Fruit fly (Drosophila melanogaster) whole organism, pupa: ENCODE data around the gene blot.

Experiments
- CG10348 ChIP-seq: fragments of 200-800 bp; sonication (Bioruptor generic); IDR thresholded peaks from 2 replicates; pipeline ENCODE4 v1.3.6; 2022; ENCODE audit warnings: missing biosample characterization, missing genetic modification characterization
- CG12605 ChIP-seq: fragments of 200-800 bp; sonication (Bioruptor generic); IDR thresholded peaks from 2 replicates; pipeline ENCODE4 v1.3.6; 2022; ENCODE audit warnings: missing biosample characterization, missing genetic modification characterization
- CG13204 ChIP-seq: fragments of 200-800 bp; sonication (Bioruptor generic); optimal IDR thresholded peaks from 2 replicates; lab custom pipeline; 2018; ENCODE audit warnings: missing biosample characterization, mild to moderate bottlenecking, missing genetic modification characterization, moderate library complexity
- CG14655 ChIP-seq: fragments of 200-800 bp; sonication (Bioruptor generic); optimal IDR thresholded peaks from 3 replicates; lab custom pipeline; 2017; ENCODE audit warnings: mild to moderate bottlenecking, missing biosample characterization, missing genetic modification reagents, missing genetic modification characterization
- CG15710 ChIP-seq: fragments of 200-800 bp; sonication (Bioruptor generic); optimal IDR thresholded peaks from 2 replicates; lab custom pipeline; 2018; ENCODE audit warnings: missing biosample characterization, mild to moderate bottlenecking, missing genetic modification characterization, moderate library complexity
- CG17806 ChIP-seq: fragments of 200-800 bp; sonication (Bioruptor generic); optimal IDR thresholded peaks from 2 replicates; lab custom pipeline; 2018; ENCODE audit warnings: missing biosample characterization, mild to moderate bottlenecking, missing genetic modification characterization, moderate library complexity
- CG32121 ChIP-seq: fragments of 200-800 bp; sonication (Bioruptor generic); IDR thresholded peaks from 2 replicates; pipeline ENCODE4 v1.3.6; 2022; ENCODE audit warnings: missing biosample characterization, missing genetic modification characterization
- CG34367 ChIP-seq: fragments of 200-800 bp; sonication (Bioruptor generic); optimal IDR thresholded peaks from 2 replicates; lab custom pipeline; 2018; ENCODE audit warnings: missing biosample characterization, mild to moderate bottlenecking, missing genetic modification characterization
- CG4496 ChIP-seq: fragments of 200-800 bp; sonication (Bioruptor generic); IDR thresholded peaks from 3 replicates; pipeline ENCODE4 v1.3.6; 2022; ENCODE audit warnings: missing biosample characterization, missing genetic modification characterization
- CG8159 ChIP-seq: fragments of 200-800 bp; sonication (Bioruptor generic); optimal IDR thresholded peaks from 3 replicates; lab custom pipeline; 2018; ENCODE audit warnings: missing biosample characterization, mild to moderate bottlenecking, missing genetic modification characterization, moderate library complexity
- CG8301 ChIP-seq: fragments of 200-800 bp; sonication (Bioruptor generic); optimal IDR thresholded peaks from 2 replicates; lab custom pipeline; 2018; ENCODE audit warnings: missing biosample characterization, mild to moderate bottlenecking, missing genetic modification characterization
- CG9948 ChIP-seq: fragments of 200-800 bp; sonication (Bioruptor generic); optimal IDR thresholded peaks from 2 replicates; lab custom pipeline; 2018; ENCODE audit warnings: missing biosample characterization, mild to moderate bottlenecking, missing genetic modification characterization, moderate library complexity
- D1 ChIP-seq: fragments of 200-800 bp; sonication (Bioruptor generic); optimal IDR thresholded peaks from 2 replicates; lab custom pipeline; 2018; ENCODE audit warnings: missing biosample characterization, mild to moderate bottlenecking, missing genetic modification characterization, moderate library complexity
- EcR ChIP-seq: fragments of 200-800 bp; sonication (Bioruptor generic); optimal IDR thresholded peaks from 3 replicates; lab custom pipeline; 2019; ENCODE audit warnings: missing biosample characterization, missing genetic modification characterization, mild to moderate bottlenecking, moderate library complexity, missing genetic modification reagents
- Ets98B ChIP-seq: fragments of 200-800 bp; sonication (Bioruptor generic); IDR thresholded peaks from 2 replicates; pipeline ENCODE4 v1.3.6; 2022; ENCODE audit warnings: missing biosample characterization, missing genetic modification characterization
- Pif1A ChIP-seq: fragments of 200-800 bp; sonication (Bioruptor generic); optimal IDR thresholded peaks from 3 replicates; lab custom pipeline; 2016; ENCODE audit warnings: missing biosample characterization, missing genetic modification characterization
- Pif1B ChIP-seq: fragments of 200-800 bp; sonication (Bioruptor generic); optimal IDR thresholded peaks from 3 replicates; lab custom pipeline; 2016; ENCODE audit warnings: missing biosample characterization, missing genetic modification characterization
- Snoo ChIP-seq: fragments of 200-800 bp; sonication (Bioruptor generic); optimal IDR thresholded peaks from 3 replicates; lab custom pipeline; 2017; ENCODE audit warnings: missing biosample characterization, mild to moderate bottlenecking, missing genetic modification characterization, inconsistent platforms
- fd96Ca ChIP-seq: fragments of 200-800 bp; sonication (Bioruptor generic); IDR thresholded peaks from 3 replicates; pipeline ENCODE4 v1.3.6; 2022; ENCODE audit warnings: missing biosample characterization, missing genetic modification characterization
- gl ChIP-seq: fragments of 200-800 bp; sonication (Bioruptor generic); optimal IDR thresholded peaks from 2 replicates; lab custom pipeline; 2018; ENCODE audit warnings: missing biosample characterization, mild to moderate bottlenecking, missing genetic modification characterization
- rn ChIP-seq: fragments of 200-800 bp; sonication (Bioruptor generic); IDR thresholded peaks from 2 replicates; pipeline ENCODE4 v1.3.6; 2022; ENCODE audit warnings: missing biosample characterization, missing genetic modification characterization

blot gene

dm6 chr3L:17400911-17401310 is 20.4 kb downstream of the blot start:
- TF ChIP-seq rn (GFP tag; lab: Robert Waterston, UW) (no peak), CG12605 (GFP tag; lab: Robert Waterston, UW) (no peak), Snoo (tag; lab: Kevin White, UChicago) (no peak), gl (tag; lab: Kevin White, UChicago) (no peak), CG10348 (no peak), EcR (GFP tag; lab: Kevin White, UChicago) (no peak), Pif1B (no peak), fd96Ca (GFP tag; lab: Robert Waterston, UW) (no peak), CG8159 (tag; lab: Kevin White, UChicago) (no peak)

dm6 chr3L:17399014-17399413 is 22.3 kb downstream of the blot start:
- TF ChIP-seq EcR (GFP tag; lab: Kevin White, UChicago) (no peak), CG13204 (no peak), CG9948 (tag; lab: Kevin White, UChicago) (no peak), CG34367 (tag; lab: Kevin White, UChicago) (no peak), Pif1B (no peak), D1 (tag; lab: Kevin White, UChicago) (no peak)

dm6 chr3L:17394435-17395017 is 26.8 kb downstream of the blot start:
- no peak for TF ChIP-seq Pif1B
- TF ChIP-seq CG32121: no peak
- no peak for TF ChIP-seq gl (tag; lab: Kevin White, UChicago)
- TF ChIP-seq CG10348: no peak
- no peak for TF ChIP-seq rn (GFP tag; lab: Robert Waterston, UW)
- TF ChIP-seq CG13204: no peak
- no peak for TF ChIP-seq fd96Ca (GFP tag; lab: Robert Waterston, UW)
- no peak for TF ChIP-seq Ets98B (GFP tag; lab: Robert Waterston, UW)
- TF ChIP-seq CG4496 (GFP tag; lab: Robert Waterston, UW): no peak

- TF ChIP-seq CG32121 (no peak), rn (GFP tag; lab: Robert Waterston, UW) (no peak), Snoo (tag; lab: Kevin White, UChicago) (no peak), CG13204 (no peak), EcR (GFP tag; lab: Kevin White, UChicago) (no peak), CG4496 (GFP tag; lab: Robert Waterston, UW) (no peak), CG9948 (tag; lab: Kevin White, UChicago) (no peak), fd96Ca (GFP tag; lab: Robert Waterston, UW) (no peak), CG8159 (tag; lab: Kevin White, UChicago) (no peak), CG10348 (no peak), CG14655 (GFP tag; lab: Kevin White, UChicago) (no peak), CG8301 (tag; lab: Kevin White, UChicago) (no peak), gl (tag; lab: Kevin White, UChicago) (no peak), Ets98B (GFP tag; lab: Robert Waterston, UW) (no peak), CG34367 (tag; lab: Kevin White, UChicago) (no peak), CG15710 (tag; lab: Kevin White, UChicago) (no peak), CG12605 (GFP tag; lab: Robert Waterston, UW) (no peak), D1 (tag; lab: Kevin White, UChicago) (no peak)
Measured at dm6 chr3L:17393098-17393497, 28.2 kb downstream of the blot start.

- no peak for TF ChIP-seq D1 (tag; lab: Kevin White, UChicago)
- TF ChIP-seq EcR (GFP tag; lab: Kevin White, UChicago): peak; percentile 96
- no peak for TF ChIP-seq CG10348
- TF ChIP-seq CG17806 (tag; lab: Kevin White, UChicago): no peak
Measured at dm6 chr3L:17392412-17392811, 28.9 kb downstream of the blot start.

dm6 chr3L:17391132-17391531 is 30.2 kb downstream of the blot start:
- TF ChIP-seq gl (tag; lab: Kevin White, UChicago): no peak
- TF ChIP-seq CG34367 (tag; lab: Kevin White, UChicago): no peak
- TF ChIP-seq Ets98B (GFP tag; lab: Robert Waterston, UW): no peak
- TF ChIP-seq CG17806 (tag; lab: Kevin White, UChicago): no peak
- no peak for TF ChIP-seq rn (GFP tag; lab: Robert Waterston, UW)
- no peak for TF ChIP-seq CG13204
- no peak for TF ChIP-seq CG4496 (GFP tag; lab: Robert Waterston, UW)

dm6 chr3L:17388895-17389294 is 32.4 kb downstream of the blot start, which contains the start of gene CG13731:
Gene CG13731, minus strand, starts transcription at chr3L:17388956.
- no peak for TF ChIP-seq CG8159 (tag; lab: Kevin White, UChicago)
- no peak for TF ChIP-seq CG10348
- no peak for TF ChIP-seq Ets98B (GFP tag; lab: Robert Waterston, UW)
- TF ChIP-seq Pif1A: no peak
- TF ChIP-seq fd96Ca (GFP tag; lab: Robert Waterston, UW): no peak
- no peak for TF ChIP-seq CG12605 (GFP tag; lab: Robert Waterston, UW)
- no peak for TF ChIP-seq CG4496 (GFP tag; lab: Robert Waterston, UW)
- no peak for TF ChIP-seq EcR (GFP tag; lab: Kevin White, UChicago)
